Fruit fly (Drosophila melanogaster): ENCODE measurements around the gene CG15563.

Gene CG15563

DNA sequence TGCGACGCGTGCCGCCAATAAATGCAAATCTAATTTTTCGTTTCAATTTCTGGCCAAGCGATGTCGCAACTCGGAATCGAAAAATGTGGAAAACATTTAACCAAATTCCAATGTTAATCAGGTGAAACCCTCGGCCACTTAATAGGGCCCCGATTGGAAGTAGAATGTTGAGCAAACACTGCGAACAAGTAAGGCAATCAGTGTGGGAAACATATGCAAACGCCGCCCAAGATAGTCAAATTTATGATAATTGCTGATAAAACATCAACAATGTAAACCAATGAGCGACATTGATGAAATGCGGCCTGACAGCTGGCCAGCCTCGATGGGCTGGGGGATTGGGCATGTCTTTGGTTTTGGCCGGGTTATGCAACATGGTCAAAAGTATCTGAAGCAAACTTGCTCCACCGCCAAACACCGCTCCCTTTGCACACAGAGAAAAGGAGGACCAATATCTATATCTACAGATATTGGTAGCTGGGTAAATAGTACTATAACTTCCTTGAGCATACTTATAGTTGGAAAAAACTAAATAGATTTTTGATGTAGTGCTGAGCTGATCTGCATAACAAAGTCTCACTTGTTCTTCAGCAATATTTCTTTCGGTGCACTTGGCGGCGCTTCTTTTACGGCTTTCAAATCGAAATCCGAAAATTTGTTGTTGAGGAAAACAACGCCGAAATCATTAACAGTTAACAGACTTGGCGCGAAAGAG is 15.3 kb upstream of the CG15563 start (continued):
- TF ChIP-seq CG10431 (GFP tag; optimal IDR thresholded peaks at IDR 0.05) (peak; percentile 40), Dp (GFP tag; optimal IDR thresholded peaks at IDR 0.05) (no peak), CG10462 (GFP tag; optimal IDR thresholded peaks at IDR 0.05) (peak; percentile 32), gsb (GFP tag; IDR thresholded peaks at IDR 0.05) (0 out of 2 replicates have a peak, but pooled peaks have one; percentile 37), CG12744 (GFP tag; optimal IDR thresholded peaks at IDR 0.05) (peak; percentile 21), CG17829 (tag; optimal IDR thresholded peaks at IDR 0.05) (peak; percentile 73), Jarid2 (GFP tag; optimal IDR thresholded peaks at IDR 0.05) (peak; percentile 18), CG33557 (GFP tag; optimal IDR thresholded peaks at IDR 0.05) (no peak), Hey (tag; optimal IDR thresholded peaks at IDR 0.05) (no peak)

DNA sequence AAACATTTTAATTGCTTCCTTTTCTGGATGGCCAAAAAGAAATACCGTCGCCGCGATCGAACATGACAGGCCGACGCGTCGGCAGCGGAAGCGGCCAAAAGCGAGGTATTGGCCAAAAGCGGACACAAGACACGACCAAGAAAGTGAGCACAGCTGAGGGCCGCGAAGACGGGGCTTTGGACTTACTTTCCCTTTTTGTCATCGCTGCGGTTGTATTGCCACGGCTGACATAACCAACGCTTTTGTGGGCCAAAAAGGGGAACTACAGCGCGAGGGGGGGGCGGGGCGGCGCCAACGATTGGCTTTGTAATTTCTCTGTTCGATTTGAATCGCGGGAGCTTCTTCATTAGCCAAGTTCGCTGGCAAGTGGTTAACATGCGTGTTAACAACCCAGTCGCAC is 13.6 kb upstream of the CG15563 start:
- no peak for TF ChIP-seq CrebB (tag; optimal IDR thresholded peaks at IDR 0.05)
- TF ChIP-seq Blimp-1 (GFP tag; optimal IDR thresholded peaks at IDR 0.05): peak; percentile 92
- TF ChIP-seq CG9797 (GFP tag; optimal IDR thresholded peaks at IDR 0.05): no peak
- TF ChIP-seq pros (GFP tag; optimal IDR thresholded peaks at IDR 0.05): peak; percentile 26
- no peak for TF ChIP-seq CG12155 (GFP tag; optimal IDR thresholded peaks at IDR 0.05)
- peak in 1 of 2 experiments; percentile 41 for TF ChIP-seq Pdp1 (GFP tag; optimal IDR thresholded peaks at IDR 0.05)
- TF ChIP-seq CG11560 (tag; IDR thresholded peaks at IDR 0.05): 0 out of 3 replicates have a peak, but pooled peaks have one; percentile 8
- TF ChIP-seq kni (GFP tag; optimal IDR thresholded peaks at IDR 0.05): peak; percentile 46

DNA sequence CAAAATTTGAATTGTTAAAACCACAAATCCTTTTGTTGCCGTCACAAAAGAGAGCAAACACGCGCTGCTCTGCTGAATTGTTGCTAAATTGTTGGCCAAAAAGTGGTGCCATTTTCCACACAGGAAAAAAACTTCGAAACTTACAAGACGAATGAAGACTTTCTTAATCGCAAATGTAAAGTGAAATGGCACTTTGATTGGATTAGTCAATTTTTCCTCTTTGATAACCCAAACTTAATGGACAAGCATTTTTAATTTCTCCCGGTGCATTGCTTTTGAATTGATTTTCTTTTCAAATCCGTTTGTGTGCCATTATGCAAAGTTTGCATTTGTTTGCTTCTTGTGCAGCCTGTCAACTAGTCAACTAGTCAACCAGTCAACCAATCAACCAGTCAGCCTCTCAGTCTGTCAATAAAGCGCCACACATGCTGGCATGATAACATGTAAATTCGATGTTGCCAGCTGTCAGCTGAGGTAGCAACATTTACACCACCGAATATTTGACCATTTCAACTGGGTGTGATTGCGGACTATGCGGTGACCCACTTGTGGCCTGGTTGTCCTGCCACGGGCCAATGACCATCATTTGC is 11.0 kb upstream of the CG15563 start:
- TF ChIP-seq MTF-1 (GFP tag; optimal IDR thresholded peaks at IDR 0.05; ENCODE audit: borderline replicate concordance) (no peak), vnd (GFP tag; IDR thresholded peaks at IDR 0.05; ENCODE audit: partially characterized antibody) (no peak), dmrt11E (tag; optimal IDR thresholded peaks at IDR 0.05) (no peak), CG11504 (tag; optimal IDR thresholded peaks at IDR 0.05) (peak; percentile 8), CG12769 (tag; optimal IDR thresholded peaks at IDR 0.05) (no peak), dmrt99B (tag; optimal IDR thresholded peaks at IDR 0.05) (peak; percentile 12), toy (GFP tag; IDR thresholded peaks at IDR 0.05) (no peak), Sox102F (GFP tag; optimal IDR thresholded peaks at IDR 0.05) (peak; percentile 8), CG4282 (GFP tag; optimal IDR thresholded peaks at IDR 0.05) (no peak), CG10979 (tag; optimal IDR thresholded peaks at IDR 0.05) (no peak), chinmo (GFP tag; IDR thresholded peaks at IDR 0.05; ENCODE audit: partially characterized antibody) (no peak), eve (GFP tag; optimal IDR thresholded peaks at IDR 0.05) (peak in 1 of 2 experiments; percentile 72), eyg (GFP tag; optimal IDR thresholded peaks at IDR 0.05) (no peak), CG4854 (GFP tag; optimal IDR thresholded peaks at IDR 0.05) (no peak), tap (tag; optimal IDR thresholded peaks at IDR 0.05) (no peak), NfI (GFP tag; optimal IDR thresholded peaks at IDR 0.05) (no peak), CG4617 (GFP tag; optimal IDR thresholded peaks at IDR 0.05; ENCODE audit: borderline replicate concordance) (no peak), pan (optimal IDR thresholded peaks at IDR 0.05) (no peak), pan (GFP tag; optimal IDR thresholded peaks at IDR 0.05 in 1 of 2, IDR thresholded peaks at IDR 0.05 in 1 of 2) (no peak), cwo (GFP tag; optimal IDR thresholded peaks at IDR 0.05) (no peak), klu (GFP tag; IDR thresholded peaks at IDR 0.05) (no peak), fru (optimal IDR thresholded peaks at IDR 0.05) (no peak), zfh1 (GFP tag; IDR thresholded peaks at IDR 0.05) (no peak), CG30431 (GFP tag; optimal IDR thresholded peaks at IDR 0.05) (no peak), Usf (GFP tag; optimal IDR thresholded peaks at IDR 0.05) (no peak), pfk (GFP tag; optimal IDR thresholded peaks at IDR 0.05) (no peak), Xrp1 (GFP tag; IDR thresholded peaks at IDR 0.05) (0 out of 2 replicates have a peak, but pooled peaks have one; percentile 18), odd (GFP tag; optimal IDR thresholded peaks at IDR 0.05) (no peak), grn (GFP tag; optimal IDR thresholded peaks at IDR 0.05) (no peak), yki (optimal IDR thresholded peaks at IDR 0.05) (no peak)

All from whole organism, embryonic.